Worm (Caenorhabditis elegans) whole organism, L3 larva: ENCODE measurements around the gene let-19.

Source experiments
- aly-2 ChIP-seq: fragments of 150-350 bp; optimal IDR thresholded peaks from 2 replicates; lab custom pipeline; 2014; ENCODE audit warnings: missing biosample characterization, missing genetic modification characterization
- ama-1 ChIP-seq: fragments of 150-350 bp; optimal IDR thresholded peaks from 2 replicates; lab custom pipeline; 2018
- egl-27 ChIP-seq: sonication (generic microtip); optimal IDR thresholded peaks from 4 replicates; lab custom pipeline; 2017; ENCODE audit warnings: missing biosample characterization, missing genetic modification reagents, missing genetic modification characterization
- fkh-10 ChIP-seq: sonication (generic microtip); optimal IDR thresholded peaks from 2 replicates; lab custom pipeline; 2017; ENCODE audit warnings: missing biosample characterization, missing genetic modification reagents, missing genetic modification characterization
- fos-1 ChIP-seq: fragments of 150-350 bp; optimal IDR thresholded peaks from 2 replicates; lab custom pipeline; 2014; ENCODE audit warnings: missing biosample characterization, missing genetic modification characterization
- mdl-1 ChIP-seq: fragments of 150-350 bp; optimal IDR thresholded peaks from 2 replicates; lab custom pipeline; 2014; ENCODE audit warnings: missing biosample characterization, missing genetic modification characterization
- nfya-1 ChIP-seq: sonication (generic microtip); optimal IDR thresholded peaks from 2 replicates; lab custom pipeline; 2017; ENCODE audit warnings: missing genetic modification characterization, mild to moderate bottlenecking, missing compliant biosample characterization, antibody characterized with exemption, moderate library complexity; ENCODE audit not compliant: insufficient read depth
- tbx-2 ChIP-seq: sonication (generic microtip); optimal IDR thresholded peaks from 2 replicates; lab custom pipeline; 2016; ENCODE audit warnings: mild to moderate bottlenecking, missing genetic modification characterization, missing compliant biosample characterization
- unc-62 ChIP-seq: fragments of 150-350 bp; sonication (generic microtip); optimal IDR thresholded peaks from 4 replicates; lab custom pipeline; 2014; ENCODE audit warnings: missing biosample characterization, missing genetic modification reagents, missing genetic modification characterization

- TF ChIP-seq fkh-10 (GFP tag; lab: Kevin White, UChicago) (no peak), mdl-1 (no peak), unc-62 (no peak), tbx-2 (tag; lab: Kevin White, UChicago) (no peak), aly-2 (tag; lab: Kevin White, UChicago) (no peak), egl-27 (tag; lab: Kevin White, UChicago) (no peak), nfya-1 (tag; lab: Kevin White, UChicago) (no peak), fos-1 (tag; lab: Kevin White, UChicago) (no peak), ama-1 (lab: Kevin White, UChicago) (no peak)
Measured at ce11 chrII:8808482-8808881, 37.7 kb downstream of the let-19 start, which contains the start of gene F07H5.10.
